Worm (Caenorhabditis elegans): ENCODE results near the gene T28A11.2.

Gene T28A11.2

DNA sequence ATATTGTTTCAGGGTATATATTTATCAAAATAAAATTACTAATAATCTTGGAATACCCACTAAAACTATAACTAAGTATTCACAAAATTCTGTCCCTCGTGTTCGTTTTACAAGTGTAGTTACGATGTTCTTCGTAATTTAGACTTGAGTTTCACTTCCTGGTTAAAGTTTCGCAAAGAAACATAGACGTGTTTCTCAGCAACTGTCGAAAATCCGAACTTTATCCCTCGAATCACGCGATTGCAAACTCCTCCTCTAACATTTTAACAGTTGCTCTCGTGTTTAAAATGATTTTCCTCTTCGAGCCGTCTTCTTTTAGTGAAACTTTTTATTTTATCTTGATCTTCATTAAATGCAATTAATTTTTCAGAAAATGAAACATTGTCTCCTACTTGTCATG is at the start of gene T28A11.2:
Gene T28A11.2, plus strand, starts transcription at position 371 of the 400 bp plus-strand sequence.
- TF ChIP-seq hmbx-1 (tag; optimal IDR thresholded peaks at IDR 0.05) (no peak), sea-1 (GFP tag; conservative IDR thresholded peaks at IDR 0.05) (no peak), scrt-1 (GFP tag; IDR thresholded peaks at IDR 0.05) (no peak), flt-1 (GFP tag; IDR thresholded peaks at IDR 0.05) (no peak), ets-7 (tag; optimal IDR thresholded peaks at IDR 0.05) (no peak)

DNA sequence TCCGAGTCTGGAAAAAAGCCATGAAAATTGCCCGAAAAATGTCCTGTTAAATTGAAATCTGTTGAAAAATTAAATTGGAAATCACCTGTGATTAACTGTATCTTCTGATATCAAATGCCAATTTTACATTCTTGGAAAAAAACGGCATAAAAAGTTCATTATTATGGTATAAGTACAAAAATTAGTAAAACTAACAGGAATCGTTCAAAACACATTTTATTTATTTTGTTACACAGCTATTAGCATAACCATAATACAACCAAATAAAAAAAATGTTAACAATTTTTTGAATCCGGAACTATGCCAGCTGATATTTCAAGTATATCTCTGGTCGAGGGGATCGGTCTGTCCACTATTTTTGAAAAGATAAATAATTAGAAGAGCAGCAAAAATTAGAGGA is 49.6 kb upstream of the T28A11.2 start, which contains the start of gene K08D9.10:
Gene K08D9.10, plus strand, starts transcription at position 301 of the 400 bp plus-strand sequence.
- TF ChIP-seq tbx-11 (GFP tag; IDR thresholded peaks at IDR 0.05) (no peak), scrt-1 (GFP tag; IDR thresholded peaks at IDR 0.05) (no peak), tbx-37 (GFP tag; conservative IDR thresholded peaks at IDR 0.05) (no peak), ets-7 (tag; optimal IDR thresholded peaks at IDR 0.05) (no peak), aly-1 (tag; optimal IDR thresholded peaks at IDR 0.05) (no peak), hmg-4 (GFP tag; optimal IDR thresholded peaks at IDR 0.05) (no peak), ama-1 (optimal IDR thresholded peaks at IDR 0.05) (no peak), flt-1 (GFP tag; IDR thresholded peaks at IDR 0.05) (no peak), B0310.2 (tag; optimal IDR thresholded peaks at IDR 0.05) (no peak), hmbx-1 (tag; optimal IDR thresholded peaks at IDR 0.05) (no peak), ceh-36 (tag; optimal IDR thresholded peaks at IDR 0.05) (no peak), F13C5.2 (tag; optimal IDR thresholded peaks at IDR 0.05) (no peak), ceh-13 (GFP tag; optimal IDR thresholded peaks at IDR 0.05) (no peak), hnd-1 (tag; optimal IDR thresholded peaks at IDR 0.05) (no peak), tra-4 (tag; optimal IDR thresholded peaks at IDR 0.05) (no peak), sea-1 (GFP tag; conservative IDR thresholded peaks at IDR 0.05) (no peak), pes-1 (GFP tag; IDR thresholded peaks at IDR 0.05) (no peak)

DNA sequence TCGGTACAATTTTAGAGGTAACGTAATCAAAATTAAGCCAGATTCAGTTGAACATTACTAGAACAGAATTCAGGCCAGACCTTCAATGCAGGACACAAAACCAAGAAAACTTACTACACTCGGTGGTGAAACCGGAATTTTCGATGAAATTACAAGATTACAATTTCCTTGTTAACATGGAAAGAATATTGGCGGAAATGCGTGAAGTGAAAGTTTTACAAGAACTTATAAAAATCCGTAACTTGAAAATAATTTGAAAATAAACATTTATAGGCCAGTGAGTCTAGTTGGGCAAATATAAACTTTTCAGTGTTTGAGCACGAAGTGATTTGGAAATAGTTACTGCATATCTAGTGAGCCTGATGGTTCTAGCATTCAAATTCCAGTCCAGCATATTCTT is 45.3 kb upstream of the T28A11.2 start, which contains the start of gene K08D9.6:
Gene K08D9.6, minus strand, starts transcription at position 101 of the 400 bp plus-strand sequence.
- TF ChIP-seq flt-1 (GFP tag; IDR thresholded peaks at IDR 0.05) (no peak), aly-1 (tag; optimal IDR thresholded peaks at IDR 0.05) (no peak), ets-7 (tag; optimal IDR thresholded peaks at IDR 0.05) (no peak), pes-1 (GFP tag; IDR thresholded peaks at IDR 0.05) (no peak), tbx-11 (GFP tag; IDR thresholded peaks at IDR 0.05) (no peak), hnd-1 (tag; optimal IDR thresholded peaks at IDR 0.05) (no peak), sea-1 (GFP tag; conservative IDR thresholded peaks at IDR 0.05) (no peak)

DNA sequence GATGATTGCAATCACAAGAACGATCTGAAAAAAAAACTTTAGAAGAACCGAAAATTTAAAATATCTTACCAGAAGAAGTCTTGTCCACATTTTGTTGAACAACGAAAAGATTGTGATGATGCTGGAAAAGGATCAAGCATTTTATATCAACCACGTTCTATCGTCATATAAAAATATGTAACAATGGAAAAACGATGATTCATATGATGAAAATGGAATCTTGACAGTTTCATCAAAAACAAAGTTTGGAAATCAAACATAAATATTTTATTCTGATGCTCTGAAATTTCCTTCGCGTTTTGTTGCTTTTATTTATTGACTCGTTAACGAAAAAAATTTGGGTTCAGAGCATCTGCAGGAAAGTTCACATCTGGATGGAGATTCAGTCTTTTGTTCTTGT is 43.6 kb upstream of the T28A11.2 start, which contains the start of the genes K08D9.9 and str-16:
Gene K08D9.9, minus strand, starts transcription at position 101 of the 400 bp plus-strand sequence.
Gene str-16, plus strand, starts transcription at position 266 of the 400 bp plus-strand sequence.
- TF ChIP-seq aly-1 (tag; optimal IDR thresholded peaks at IDR 0.05): no peak
- no peak for TF ChIP-seq F13C5.2 (tag; optimal IDR thresholded peaks at IDR 0.05)
- TF ChIP-seq scrt-1 (GFP tag; IDR thresholded peaks at IDR 0.05): no peak
- TF ChIP-seq hmbx-1 (tag; optimal IDR thresholded peaks at IDR 0.05): no peak
- no peak for TF ChIP-seq tbx-11 (GFP tag; IDR thresholded peaks at IDR 0.05)
- no peak for TF ChIP-seq ets-7 (tag; optimal IDR thresholded peaks at IDR 0.05)
- no peak for TF ChIP-seq sea-1 (GFP tag; conservative IDR thresholded peaks at IDR 0.05)
- no peak for TF ChIP-seq hnd-1 (tag; optimal IDR thresholded peaks at IDR 0.05)
- TF ChIP-seq ceh-13 (GFP tag; optimal IDR thresholded peaks at IDR 0.05): no peak
- TF ChIP-seq tbx-37 (GFP tag; conservative IDR thresholded peaks at IDR 0.05): no peak
- no peak for TF ChIP-seq pes-1 (GFP tag; IDR thresholded peaks at IDR 0.05)
- TF ChIP-seq flt-1 (GFP tag; IDR thresholded peaks at IDR 0.05): no peak

DNA sequence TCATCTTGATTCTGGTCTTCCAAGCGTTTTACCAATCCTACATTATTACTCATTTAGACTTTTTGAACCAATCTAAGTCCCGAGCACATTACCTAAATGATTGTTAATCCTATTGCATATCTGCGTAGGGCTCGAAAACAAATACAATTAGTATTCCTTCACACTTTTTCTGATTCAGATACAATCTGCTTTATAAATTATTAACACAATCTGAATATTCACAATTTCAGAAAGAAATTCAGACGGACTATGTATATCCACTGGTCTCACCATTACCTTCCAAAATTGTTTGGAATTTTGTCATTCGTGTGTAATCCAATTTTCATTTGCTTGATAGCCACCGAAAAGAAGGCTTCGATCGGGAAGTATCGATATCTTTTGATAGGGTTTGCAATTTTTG is 39.0 kb upstream of the T28A11.2 start, which contains the start of gene srj-11:
Gene srj-11, plus strand, starts transcription at position 250 of the 400 bp plus-strand sequence.
- TF ChIP-seq B0310.2 (tag; optimal IDR thresholded peaks at IDR 0.05): no peak

DNA sequence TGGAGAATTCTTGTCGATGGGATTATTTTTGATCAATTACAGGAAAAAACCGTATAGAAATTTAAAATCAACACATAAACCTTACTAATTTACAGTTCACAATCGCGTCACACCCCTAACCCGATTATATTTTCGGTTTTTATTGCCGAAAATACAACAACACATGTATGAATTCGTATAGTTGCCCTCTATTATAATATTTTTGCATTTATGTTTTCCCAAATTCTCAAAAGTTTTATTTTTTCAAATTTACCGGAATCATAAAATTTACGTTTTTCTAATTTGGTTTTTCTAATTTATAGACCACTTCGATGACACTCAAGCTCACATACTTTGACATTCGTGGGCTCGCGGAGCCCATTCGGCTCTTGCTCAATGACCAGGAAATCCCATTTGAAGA is 37.2 kb upstream of the T28A11.2 start, which contains the start of gene gst-23:
Gene gst-23, plus strand, starts transcription at position 301 of the 400 bp plus-strand sequence.
- TF ChIP-seq scrt-1 (GFP tag; IDR thresholded peaks at IDR 0.05) (no peak), hnd-1 (tag; optimal IDR thresholded peaks at IDR 0.05) (no peak)

DNA sequence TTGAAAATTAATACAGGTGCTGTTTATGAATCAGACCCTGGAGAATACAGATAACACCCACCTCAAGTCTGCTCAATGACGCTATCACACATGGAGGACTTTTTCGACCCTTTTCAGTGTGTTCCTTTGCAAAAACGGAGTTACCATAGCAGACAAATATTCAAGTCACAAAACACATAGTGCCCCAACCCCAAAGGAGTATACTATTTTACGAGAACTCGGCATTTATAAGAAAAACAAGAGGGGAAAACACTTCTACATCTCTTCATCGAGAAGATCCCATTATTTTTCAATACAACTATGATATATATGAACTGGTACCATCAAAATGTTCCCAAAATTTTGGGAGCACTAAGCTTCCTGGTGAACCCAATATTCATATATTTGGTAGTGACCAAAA is 35.5 kb upstream of the T28A11.2 start, which contains the start of gene srj-7:
Gene srj-7, plus strand, starts transcription at position 301 of the 400 bp plus-strand sequence.
- TF ChIP-seq F13C5.2 (tag; optimal IDR thresholded peaks at IDR 0.05) (no peak), aly-1 (tag; optimal IDR thresholded peaks at IDR 0.05) (no peak), flt-1 (GFP tag; IDR thresholded peaks at IDR 0.05) (no peak), scrt-1 (GFP tag; IDR thresholded peaks at IDR 0.05) (no peak), hmbx-1 (tag; optimal IDR thresholded peaks at IDR 0.05) (no peak), ama-1 (optimal IDR thresholded peaks at IDR 0.05) (no peak), hnd-1 (tag; optimal IDR thresholded peaks at IDR 0.05) (no peak), ets-7 (tag; optimal IDR thresholded peaks at IDR 0.05) (no peak), B0310.2 (tag; optimal IDR thresholded peaks at IDR 0.05) (no peak), ceh-13 (GFP tag; optimal IDR thresholded peaks at IDR 0.05) (no peak), tra-4 (tag; optimal IDR thresholded peaks at IDR 0.05) (no peak), ceh-36 (tag; optimal IDR thresholded peaks at IDR 0.05) (no peak), tbx-37 (GFP tag; conservative IDR thresholded peaks at IDR 0.05) (no peak), tbx-11 (GFP tag; IDR thresholded peaks at IDR 0.05) (no peak), hmg-4 (GFP tag; optimal IDR thresholded peaks at IDR 0.05) (no peak), pes-1 (GFP tag; IDR thresholded peaks at IDR 0.05) (no peak), sea-1 (GFP tag; conservative IDR thresholded peaks at IDR 0.05) (no peak)

DNA sequence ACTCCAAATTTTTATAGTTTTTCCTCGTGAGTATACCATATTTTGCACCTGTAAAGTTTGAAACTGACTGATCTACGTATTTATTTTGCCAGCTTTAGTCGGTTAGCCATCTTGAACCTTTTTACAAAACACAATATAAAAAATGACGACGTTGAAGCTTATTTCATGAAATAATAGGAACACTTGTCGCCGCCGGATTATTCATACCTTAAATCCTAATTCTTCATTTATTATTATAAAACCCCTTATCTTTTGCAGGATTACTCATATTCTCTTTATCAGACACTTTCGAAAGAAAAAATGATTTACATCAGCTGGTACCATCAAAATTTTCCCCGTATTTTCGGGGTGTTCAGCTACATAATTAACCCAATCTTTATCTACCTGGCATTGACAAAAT is 32.7 kb upstream of the T28A11.2 start, which contains the start of gene srj-8:
Gene srj-8, plus strand, starts transcription at position 301 of the 400 bp plus-strand sequence.
- TF ChIP-seq B0310.2 (tag; optimal IDR thresholded peaks at IDR 0.05): no peak

Data from whole organism, early embryonic.